Worm (Caenorhabditis elegans) whole organism, early embryonic: ENCODE results near the gene C17A2.2.
"Not testable (repeated sequence)": the region's sequence is repeated elsewhere in the genome, so short reads cannot be mapped to it uniquely, and the experiment has no call there.

Experiments used
- B0310.2 ChIP-seq: sonication (generic microtip); optimal IDR thresholded peaks from 2 replicates; lab custom pipeline; 2016; ENCODE audit warnings: mild to moderate bottlenecking, missing genetic modification characterization, missing compliant biosample characterization
- F13C5.2 ChIP-seq: sonication (generic microtip); optimal IDR thresholded peaks from 2 replicates; lab custom pipeline; 2017; ENCODE audit warnings: mild to moderate bottlenecking, missing genetic modification characterization, inconsistent platforms, missing compliant biosample characterization
- aly-1 ChIP-seq: sonication (generic microtip); optimal IDR thresholded peaks from 2 replicates; lab custom pipeline; 2016; ENCODE audit warnings: missing genetic modification characterization, missing compliant biosample characterization
- ama-1 ChIP-seq: fragments of 150-350 bp; optimal IDR thresholded peaks from 2 replicates; lab custom pipeline; 2014
- ceh-13 ChIP-seq: fragments of 200-800 bp; sonication (Bioruptor generic); optimal IDR thresholded peaks from 2 replicates; lab custom pipeline; 2018; ENCODE audit warnings: mild to moderate bottlenecking, missing genetic modification characterization, missing compliant biosample characterization
- ceh-36 ChIP-seq: sonication (generic microtip); optimal IDR thresholded peaks from 2 replicates; lab custom pipeline; 2016; ENCODE audit warnings: missing genetic modification characterization, inconsistent platforms, missing compliant biosample characterization
- ets-7 ChIP-seq: sonication (generic microtip); optimal IDR thresholded peaks from 2 replicates; lab custom pipeline; 2016; ENCODE audit warnings: missing genotype, missing genetic modification characterization, missing compliant biosample characterization
- flt-1 ChIP-seq: fragments of 200-800 bp; sonication (Bioruptor generic); IDR thresholded peaks from 2 replicates; pipeline ENCODE4 v1.3.6; 2022; ENCODE audit warnings: missing genetic modification characterization, missing compliant biosample characterization
- hmbx-1 ChIP-seq: sonication (generic microtip); optimal IDR thresholded peaks from 2 replicates; lab custom pipeline; 2016; ENCODE audit warnings: mild to moderate bottlenecking, missing genetic modification characterization, missing compliant biosample characterization
- hmg-4 ChIP-seq: fragments of 200-800 bp; sonication (Bioruptor generic); optimal IDR thresholded peaks from 2 replicates; lab custom pipeline; 2018; ENCODE audit warnings: mild to moderate bottlenecking, missing genetic modification characterization, missing compliant biosample characterization
- hnd-1 ChIP-seq: sonication (generic microtip); optimal IDR thresholded peaks from 2 replicates; lab custom pipeline; 2016; ENCODE audit warnings: missing genetic modification characterization, missing compliant biosample characterization
- pes-1 ChIP-seq: fragments of 200-800 bp; sonication (Bioruptor generic); IDR thresholded peaks from 2 replicates; pipeline ENCODE4 v1.3.6; 2022; ENCODE audit warnings: missing genetic modification reagents, missing genetic modification characterization, missing compliant biosample characterization
- scrt-1 ChIP-seq: fragments of 200-800 bp; sonication (Bioruptor generic); IDR thresholded peaks from 2 replicates; pipeline ENCODE4 v1.3.6; 2022; ENCODE audit warnings: missing genetic modification characterization, missing compliant biosample characterization
- sea-1 ChIP-seq: fragments of 200-800 bp; sonication (Bioruptor generic); conservative IDR thresholded peaks from 2 replicates; pipeline ENCODE4 v1.3.6; 2022; ENCODE audit warnings: missing genetic modification characterization, missing compliant biosample characterization
- tbx-11 ChIP-seq: fragments of 200-800 bp; sonication (Bioruptor generic); IDR thresholded peaks from 2 replicates; pipeline ENCODE4 v1.3.6; 2022; ENCODE audit warnings: missing genetic modification characterization, missing compliant biosample characterization
- tbx-37 ChIP-seq: fragments of 200-800 bp; sonication (Bioruptor generic); conservative IDR thresholded peaks from 2 replicates; pipeline ENCODE4 v1.3.6; 2022; ENCODE audit warnings: missing genetic modification reagents, missing genetic modification characterization, missing compliant biosample characterization
- tra-4 ChIP-seq: sonication (generic microtip); optimal IDR thresholded peaks from 2 replicates; lab custom pipeline; 2017; ENCODE audit warnings: missing genetic modification characterization, missing compliant biosample characterization

C17A2.2 gene

DNA sequence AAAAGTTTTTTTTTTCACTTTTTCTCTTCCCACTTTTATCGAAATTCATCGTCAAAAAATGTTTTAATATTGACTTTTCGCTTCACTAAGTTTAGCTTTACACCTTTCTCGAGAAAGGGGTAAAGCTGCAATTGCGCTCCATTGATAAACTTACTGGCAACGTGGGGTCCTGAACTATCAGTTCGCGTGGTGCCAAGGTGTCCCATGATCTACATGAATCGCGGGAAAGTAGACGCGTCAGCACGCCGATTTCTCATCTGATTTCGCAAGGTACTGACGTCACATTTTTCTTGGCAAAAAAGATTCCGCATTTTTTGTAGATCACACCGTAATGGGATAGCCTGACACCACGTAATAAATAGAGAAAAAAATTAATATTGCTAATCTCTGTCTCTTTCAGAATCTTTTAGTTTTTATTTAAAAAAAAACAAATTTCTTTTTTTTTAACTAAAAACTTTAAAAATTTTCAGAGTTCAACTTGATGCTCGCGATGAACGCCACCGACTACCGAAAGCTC is 34.3 kb upstream of the C17A2.2 start, which contains the start of gene lido-15:
TSS of gene lido-15 (plus strand) at position 467 of the 517 bp plus-strand sequence.
- no peak for TF ChIP-seq tra-4
- no peak for TF ChIP-seq aly-1 (tag; lab: Kevin White, UChicago)
- TF ChIP-seq ama-1 (lab: Kevin White, UChicago): no peak
- no peak for TF ChIP-seq hnd-1 (tag; lab: Kevin White, UChicago)
- TF ChIP-seq pes-1: no peak
- TF ChIP-seq ceh-13: no peak
- TF ChIP-seq sea-1 (GFP tag; lab: Robert Waterston, UW): no peak
- TF ChIP-seq hmbx-1 (tag; lab: Kevin White, UChicago): no peak
- no peak for TF ChIP-seq B0310.2 (tag; lab: Kevin White, UChicago)
- TF ChIP-seq tbx-37: no peak
- no peak for TF ChIP-seq scrt-1 (GFP tag; lab: Robert Waterston, UW)
- TF ChIP-seq hmg-4: no peak
- no peak for TF ChIP-seq flt-1 (GFP tag; lab: Robert Waterston, UW)
- TF ChIP-seq ets-7 (tag; lab: Kevin White, UChicago): no peak
- TF ChIP-seq F13C5.2 (tag; lab: Kevin White, UChicago): no peak
- no peak for TF ChIP-seq ceh-36 (tag; lab: Kevin White, UChicago)
- TF ChIP-seq tbx-11: no peak

- TF ChIP-seq B0310.2 (tag; lab: Kevin White, UChicago) (no peak), tbx-11 (no peak), F13C5.2 (tag; lab: Kevin White, UChicago) (no peak), hnd-1 (tag; lab: Kevin White, UChicago) (no peak), pes-1 (no peak)
Measured at ce11 chrII:3815445-3816208, 30.5 kb upstream of the C17A2.2 start.

- TF ChIP-seq tra-4; ceh-36 (tag; lab: Kevin White, UChicago); ceh-13: not testable (repeated sequence)
Measured at ce11 chrII:3816251-3816849, 29.8 kb upstream of the C17A2.2 start, which contains the start of gene fbxa-24. TSS of gene fbxa-24 (plus strand) at chrII:3816526.

DNA sequence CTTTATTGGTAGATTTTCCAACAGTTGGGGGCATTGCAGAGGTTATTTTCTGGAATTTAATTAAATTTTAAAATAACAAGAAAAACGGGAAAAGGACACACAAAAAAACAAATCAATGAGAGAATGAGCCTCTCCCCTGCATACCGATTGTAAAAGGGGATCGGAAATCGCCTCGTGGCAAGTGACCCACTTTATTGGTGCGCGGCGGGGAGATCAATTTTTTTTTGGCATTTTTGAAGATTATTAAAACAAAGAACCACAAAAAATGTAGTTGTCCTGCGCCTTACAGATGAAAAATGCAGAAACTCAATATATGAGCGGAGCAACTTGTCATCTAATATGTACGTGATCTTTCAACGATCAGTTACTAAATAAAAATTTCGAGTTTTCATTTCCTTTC is 24.9 kb upstream of the C17A2.2 start, which contains the start of gene F54D10.7:
TSS of gene F54D10.7 (minus strand) at position 49 of the 400 bp plus-strand sequence.
- TF ChIP-seq ama-1 (lab: Kevin White, UChicago): no peak
- TF ChIP-seq scrt-1 (GFP tag; lab: Robert Waterston, UW): no peak
- no peak for TF ChIP-seq flt-1 (GFP tag; lab: Robert Waterston, UW)
- TF ChIP-seq tra-4: no peak
- no peak for TF ChIP-seq hnd-1 (tag; lab: Kevin White, UChicago)
- TF ChIP-seq ceh-13: no peak
- TF ChIP-seq B0310.2 (tag; lab: Kevin White, UChicago): no peak

DNA sequence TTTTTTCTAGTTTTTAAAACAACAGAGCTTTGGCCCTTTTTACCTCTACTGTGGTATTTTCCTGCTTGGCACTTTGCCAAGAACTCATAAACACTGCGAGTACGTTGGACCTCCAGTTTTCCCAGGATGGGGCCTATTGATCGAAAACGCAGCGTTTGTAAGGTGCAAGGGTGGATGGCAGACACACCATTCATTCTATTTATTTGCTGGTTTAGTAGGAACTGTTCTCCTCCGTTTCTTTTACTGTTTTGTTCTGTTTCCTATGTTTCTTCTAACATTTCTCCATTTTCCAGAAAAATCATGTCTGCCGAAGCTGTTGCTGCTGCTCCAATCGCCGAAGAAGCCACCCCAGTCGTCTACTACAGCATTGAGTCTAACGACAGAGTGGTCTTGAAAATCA is 22.3 kb upstream of the C17A2.2 start, which contains the start of gene skr-15:
TSS of gene skr-15 (plus strand) at position 301 of the 400 bp plus-strand sequence.
- TF ChIP-seq aly-1 (tag; lab: Kevin White, UChicago) (no peak), ama-1 (lab: Kevin White, UChicago) (no peak), tra-4 (no peak), pes-1 (no peak), hmg-4 (no peak), ceh-36 (tag; lab: Kevin White, UChicago) (no peak), ceh-13 (no peak), hnd-1 (tag; lab: Kevin White, UChicago) (no peak), scrt-1 (GFP tag; lab: Robert Waterston, UW) (no peak), tbx-11 (no peak), F13C5.2 (tag; lab: Kevin White, UChicago) (no peak), B0310.2 (tag; lab: Kevin White, UChicago) (no peak), flt-1 (GFP tag; lab: Robert Waterston, UW) (no peak), tbx-37 (no peak), sea-1 (GFP tag; lab: Robert Waterston, UW) (no peak), hmbx-1 (tag; lab: Kevin White, UChicago) (no peak), ets-7 (tag; lab: Kevin White, UChicago) (no peak)

- TF ChIP-seq ets-7 (tag; lab: Kevin White, UChicago): no peak
- TF ChIP-seq tbx-11: no peak
- TF ChIP-seq ceh-36 (tag; lab: Kevin White, UChicago): no peak
- no peak for TF ChIP-seq hmbx-1 (tag; lab: Kevin White, UChicago)
- no peak for TF ChIP-seq scrt-1 (GFP tag; lab: Robert Waterston, UW)
- no peak for TF ChIP-seq hmg-4
- no peak for TF ChIP-seq hnd-1 (tag; lab: Kevin White, UChicago)
- no peak for TF ChIP-seq sea-1 (GFP tag; lab: Robert Waterston, UW)
Measured at ce11 chrII:3827801-3828200, 18.3 kb upstream of the C17A2.2 start, which contains the start of gene F54D10.8. TSS of gene F54D10.8 (minus strand) at chrII:3827901.

DNA sequence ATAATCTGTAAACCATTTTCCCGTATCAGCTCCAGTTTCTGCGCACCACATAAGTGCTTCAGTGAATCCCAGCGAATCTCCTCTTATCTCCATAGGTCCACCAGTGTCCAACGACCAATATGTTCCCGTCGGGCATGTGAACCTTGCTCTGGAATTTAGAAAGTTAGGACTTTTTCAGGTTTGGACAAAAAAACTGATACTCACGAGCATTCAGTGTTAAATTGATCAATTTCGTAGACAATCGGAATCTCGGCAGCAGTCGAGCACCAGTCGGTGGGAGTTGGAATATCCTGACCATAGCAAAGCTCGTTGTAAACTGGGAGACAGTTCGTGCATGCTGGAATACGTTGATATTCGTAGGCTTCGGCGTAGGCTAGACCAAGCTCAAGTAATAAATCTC is 16.5 kb upstream of the C17A2.2 start:
- no peak for TF ChIP-seq tra-4
- no peak for TF ChIP-seq ets-7 (tag; lab: Kevin White, UChicago)
- no peak for TF ChIP-seq ceh-36 (tag; lab: Kevin White, UChicago)
- TF ChIP-seq aly-1 (tag; lab: Kevin White, UChicago): no peak
- TF ChIP-seq scrt-1 (GFP tag; lab: Robert Waterston, UW): no peak
- TF ChIP-seq hnd-1 (tag; lab: Kevin White, UChicago): no peak
- TF ChIP-seq hmg-4: no peak
- TF ChIP-seq flt-1 (GFP tag; lab: Robert Waterston, UW): no peak
- no peak for TF ChIP-seq tbx-11
- TF ChIP-seq tbx-37: no peak
- TF ChIP-seq sea-1 (GFP tag; lab: Robert Waterston, UW): no peak
